Fruit fly (Drosophila melanogaster): ENCODE measurements around the gene Ccp84Ab.

The Ccp84Ab gene

DNA sequence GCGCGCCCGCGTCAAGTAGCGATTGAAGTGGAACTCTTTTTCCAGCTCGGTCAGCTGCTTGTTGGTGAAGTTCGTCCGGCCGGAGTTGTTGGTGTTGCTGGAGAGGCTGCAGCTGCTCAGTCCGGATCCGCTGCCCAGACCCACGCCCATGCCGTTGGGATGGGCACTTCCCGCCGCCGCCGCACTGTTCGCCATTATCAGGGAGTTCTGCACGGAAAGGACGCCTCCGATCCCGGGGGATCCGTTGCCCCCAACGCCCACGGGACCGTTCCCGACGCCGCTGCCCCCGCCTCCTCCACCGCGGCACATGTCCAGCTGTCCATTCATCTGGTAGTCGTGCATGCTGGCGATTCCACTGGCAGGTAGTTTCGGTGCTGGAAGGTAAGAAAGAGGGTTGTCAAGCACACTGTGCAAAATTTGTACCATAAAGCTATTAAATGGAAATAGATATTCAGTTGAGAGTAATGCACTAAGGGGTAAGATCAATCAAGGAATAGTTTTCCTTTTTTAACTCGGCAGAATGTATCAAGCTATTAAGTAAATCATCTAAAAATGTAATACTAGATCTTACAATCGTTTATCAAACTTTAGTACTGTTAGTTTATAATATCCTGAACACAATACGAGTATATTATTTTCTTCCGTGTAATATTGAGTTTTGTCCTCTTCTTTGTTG, 39.9 kb downstream of the Ccp84Ab start:
- no peak for TF ChIP-seq CTCF (optimal IDR thresholded peaks at IDR 0.05)
- TF ChIP-seq CG8478 (optimal IDR thresholded peaks at IDR 0.05): no peak

DNA sequence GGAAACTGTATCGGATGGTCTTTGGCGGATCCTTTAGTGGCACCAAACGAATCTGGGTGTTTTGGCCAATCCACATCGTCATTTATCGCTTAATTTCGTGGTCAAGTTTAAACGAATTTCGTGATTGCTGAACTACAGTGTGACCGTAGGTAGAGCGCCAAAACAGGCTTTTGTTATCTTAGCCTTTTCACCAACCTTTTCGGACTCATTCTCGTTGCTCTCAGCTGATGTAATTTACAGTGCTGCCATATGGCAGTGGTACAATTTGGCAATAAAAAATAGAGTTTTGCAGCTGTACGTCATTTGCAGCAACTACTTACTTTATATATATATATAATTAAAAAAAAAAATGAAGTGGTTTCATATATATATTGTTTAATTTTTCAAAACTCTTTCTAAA, 42.7 kb downstream of the Ccp84Ab start, which contains the start of gene agt:
Gene agt, minus strand, starts transcription at position 160 of the 400 bp plus-strand sequence.
- TF ChIP-seq CG8478 (optimal IDR thresholded peaks at IDR 0.05) (no peak), CTCF (optimal IDR thresholded peaks at IDR 0.05) (peak; percentile 70 to 74)

DNA sequence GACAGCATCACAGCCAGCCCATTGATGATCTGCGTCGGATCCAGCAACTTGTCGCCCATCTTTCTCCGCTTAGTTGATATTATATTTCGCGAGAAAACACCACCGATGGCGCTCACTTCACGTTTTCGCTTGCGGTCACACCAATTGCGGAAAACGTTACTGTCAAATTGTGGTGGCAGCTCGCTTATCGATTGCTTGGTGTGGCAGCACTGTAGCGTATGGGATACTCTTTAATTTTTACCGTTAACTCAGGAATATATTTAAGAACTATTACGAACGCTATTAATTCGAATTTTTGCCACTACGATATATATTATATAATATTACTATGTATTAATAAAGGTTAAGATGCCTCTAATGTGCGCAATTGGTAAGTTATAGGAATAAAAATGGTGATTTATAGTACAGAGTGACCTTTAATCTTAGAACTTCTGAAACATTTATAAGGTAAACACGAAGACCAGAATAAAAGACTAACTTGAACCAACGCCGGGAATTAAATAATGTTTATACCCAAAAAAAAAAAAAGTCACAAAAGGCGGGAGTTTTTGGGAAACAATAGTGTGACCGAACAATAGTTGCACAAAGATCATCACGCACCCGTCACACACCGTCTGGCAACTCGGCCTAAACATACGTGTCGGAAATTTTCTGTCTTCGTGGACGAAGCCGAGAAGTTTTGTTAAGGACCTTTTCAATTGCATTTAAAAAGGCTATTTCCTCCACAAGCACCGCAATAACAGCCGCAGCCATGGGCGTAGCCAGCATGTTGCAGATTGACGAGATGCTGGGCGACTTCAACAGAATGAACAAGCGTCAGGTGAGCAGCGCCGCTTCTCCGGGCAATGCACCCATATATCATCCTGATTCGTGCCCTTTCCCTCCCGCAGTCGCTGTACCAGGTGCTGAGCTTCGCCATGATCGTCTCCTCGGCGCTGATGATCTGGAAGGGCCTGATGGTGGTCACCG, 45.1 kb downstream of the Ccp84Ab start, which contains the start of the genes CG1307 and twr:
Gene CG1307, minus strand, starts transcription at position 165 of the 969 bp plus-strand sequence.
Gene twr, plus strand, starts transcription at position 605 of the 969 bp plus-strand sequence.
- TF ChIP-seq CTCF (optimal IDR thresholded peaks at IDR 0.05) (peak; percentile 6 to 56), CG8478 (optimal IDR thresholded peaks at IDR 0.05) (no peak)

All from S2 (cell line).